Fruit fly (Drosophila melanogaster): ENCODE data around the gene Ndc80.

dm6 chrX:13627855-13628254, 16.0 kb upstream of the Ndc80 start:
- TF ChIP-seq CG16779 (tag; optimal IDR thresholded peaks at IDR 0.05) (no peak), Hr4 (GFP tag; optimal IDR thresholded peaks at IDR 0.05) (no peak), dac (GFP tag; optimal IDR thresholded peaks at IDR 0.05) (no peak), Ets21C (GFP tag; optimal IDR thresholded peaks at IDR 0.05) (no peak), Gug (GFP tag; IDR thresholded peaks at IDR 0.05) (no peak), Lpt (GFP tag; optimal IDR thresholded peaks at IDR 0.05) (no peak), acj6 (GFP tag; optimal IDR thresholded peaks at IDR 0.05) (no peak), CG6854 (GFP tag; optimal IDR thresholded peaks at IDR 0.05) (no peak), CG11902 (GFP tag; optimal IDR thresholded peaks at IDR 0.05) (no peak), svp (GFP tag) (no peak)
